Worm (Caenorhabditis elegans) whole organism, L2 larva: Measurements from ENCODE around the gene K01A2.6.

Experiments
- C34F6.9 ChIP-seq: fragments of 150-350 bp; optimal IDR thresholded peaks from 2 replicates; lab custom pipeline; 2014; ENCODE audit warnings: missing biosample characterization, missing genetic modification characterization
- F13H6.1 ChIP-seq: sonication (generic microtip); optimal IDR thresholded peaks from 2 replicates; lab custom pipeline; 2016; ENCODE audit warnings: missing genetic modification characterization, missing compliant biosample characterization
- R02D3.7 ChIP-seq: fragments of 150-350 bp; optimal IDR thresholded peaks from 2 replicates; lab custom pipeline; 2014; ENCODE audit warnings: missing biosample characterization, missing genetic modification characterization
- Y55F3AM.14 ChIP-seq: fragments of 200-800 bp; sonication (Bioruptor generic); optimal IDR thresholded peaks from 2 replicates; lab custom pipeline; 2018; ENCODE audit warnings: mild to moderate bottlenecking, missing genetic modification characterization, missing compliant biosample characterization
- ZK546.5 ChIP-seq: sonication (generic microtip); optimal IDR thresholded peaks from 2 replicates; lab custom pipeline; 2017; ENCODE audit warnings: missing biosample characterization, missing genetic modification characterization
- alr-1 ChIP-seq: fragments of 150-350 bp; optimal IDR thresholded peaks from 2 replicates; lab custom pipeline; 2014; ENCODE audit warnings: missing biosample characterization, missing genetic modification characterization
- aly-2 ChIP-seq: fragments of 150-350 bp; optimal IDR thresholded peaks from 2 replicates; lab custom pipeline; 2014; ENCODE audit warnings: missing biosample characterization, missing genetic modification characterization
- ama-1 ChIP-seq: fragments of 150-350 bp; optimal IDR thresholded peaks from 2 replicates; lab custom pipeline; 2018; ENCODE audit warnings: inconsistent platforms
- blmp-1 ChIP-seq: sonication (generic microtip); optimal IDR thresholded peaks from 2 replicates; lab custom pipeline; 2017; ENCODE audit warnings: missing genetic modification characterization, mild to moderate bottlenecking, missing compliant biosample characterization, antibody characterized with exemption, moderate library complexity; ENCODE audit not compliant: insufficient read depth
- ceh-16 ChIP-seq: fragments of 150-350 bp; optimal IDR thresholded peaks from 2 replicates; lab custom pipeline; 2014; ENCODE audit warnings: missing biosample characterization, missing genetic modification characterization
- ceh-82 ChIP-seq: fragments of 150-350 bp; optimal IDR thresholded peaks from 2 replicates; lab custom pipeline; 2014; ENCODE audit warnings: missing biosample characterization, missing genetic modification characterization
- crh-2 ChIP-seq: sonication (generic microtip); optimal IDR thresholded peaks from 2 replicates; lab custom pipeline; 2017; ENCODE audit warnings: missing biosample characterization, missing genetic modification characterization
- dmd-4 ChIP-seq: sonication (generic microtip); optimal IDR thresholded peaks from 2 replicates; lab custom pipeline; 2017; ENCODE audit warnings: missing biosample characterization, missing genetic modification characterization
- egl-27 ChIP-seq: sonication (generic microtip); optimal IDR thresholded peaks from 3 replicates; lab custom pipeline; 2017; ENCODE audit warnings: missing biosample characterization, missing genetic modification reagents, missing genetic modification characterization
- elt-1 ChIP-seq: fragments of 150-350 bp; optimal IDR thresholded peaks from 2 replicates; lab custom pipeline; 2014; ENCODE audit warnings: missing biosample characterization, missing genetic modification characterization
- elt-3 ChIP-seq: sonication (generic microtip); optimal IDR thresholded peaks from 2 replicates; lab custom pipeline; 2017; ENCODE audit warnings: missing biosample characterization, missing genetic modification characterization
- fos-1 ChIP-seq: fragments of 150-350 bp; optimal IDR thresholded peaks from 2 replicates; lab custom pipeline; 2014; ENCODE audit warnings: missing biosample characterization, missing genetic modification characterization
- gmeb-1 ChIP-seq: fragments of 150-350 bp; optimal IDR thresholded peaks from 2 replicates; lab custom pipeline; 2014; ENCODE audit warnings: missing biosample characterization, missing genetic modification characterization
- lin-11 ChIP-seq: fragments of 150-350 bp; sonication (generic microtip); optimal IDR thresholded peaks from 2 replicates; lab custom pipeline; 2014; ENCODE audit warnings: missing biosample characterization, missing genetic modification characterization, inconsistent platforms, mixed read lengths
- lin-13 ChIP-seq: fragments of 150-350 bp; optimal IDR thresholded peaks from 2 replicates; lab custom pipeline; 2014; ENCODE audit warnings: missing biosample characterization, missing genetic modification reagents, missing genetic modification characterization
- lin-39 ChIP-seq: fragments of 150-350 bp; optimal IDR thresholded peaks from 2 replicates; lab custom pipeline; 2014; ENCODE audit warnings: missing biosample characterization, missing genetic modification reagents, missing genetic modification characterization
- lsy-2 ChIP-seq, 2 experiments: fragments of 150-350 bp in 1 of 2; sonication (generic microtip) in 1 of 2; optimal IDR thresholded peaks; 2 replicates each; lab custom pipeline; 2014 to 2017; ENCODE audit warnings: missing biosample characterization in 2 of 2, missing genetic modification characterization in 2 of 2
- mab-5 ChIP-seq: fragments of 150-350 bp; optimal IDR thresholded peaks from 2 replicates; lab custom pipeline; 2014; ENCODE audit warnings: missing biosample characterization, missing genetic modification characterization
- mbf-1 ChIP-seq: sonication (generic microtip); optimal IDR thresholded peaks from 2 replicates; lab custom pipeline; 2017; ENCODE audit warnings: missing biosample characterization, missing genetic modification characterization
- mdl-1 ChIP-seq, 2 experiments: fragments of 150-350 bp in 1 of 2; sonication (generic microtip) in 1 of 2; optimal IDR thresholded peaks; 2 replicates each; lab custom pipeline; 2017; ENCODE audit warnings: missing biosample characterization in 2 of 2, missing genetic modification characterization in 2 of 2
- nhr-10 ChIP-seq: sonication (generic microtip); optimal IDR thresholded peaks from 2 replicates; lab custom pipeline; 2017; ENCODE audit warnings: missing biosample characterization, missing genetic modification characterization
- nhr-11 ChIP-seq: fragments of 150-350 bp; optimal IDR thresholded peaks from 2 replicates; lab custom pipeline; 2014; ENCODE audit warnings: missing biosample characterization, missing genetic modification characterization
- nhr-12 ChIP-seq: fragments of 150-350 bp; optimal IDR thresholded peaks from 2 replicates; lab custom pipeline; 2014; ENCODE audit warnings: missing biosample characterization, missing genetic modification characterization
- nhr-129 ChIP-seq: fragments of 150-350 bp; optimal IDR thresholded peaks from 2 replicates; lab custom pipeline; 2014; ENCODE audit warnings: missing biosample characterization, missing genetic modification characterization
- nhr-21 ChIP-seq: fragments of 150-350 bp; optimal IDR thresholded peaks from 2 replicates; lab custom pipeline; 2014; ENCODE audit warnings: missing biosample characterization, missing genetic modification characterization
- nhr-23 ChIP-seq: fragments of 150-350 bp; optimal IDR thresholded peaks from 2 replicates; lab custom pipeline; 2014; ENCODE audit warnings: missing biosample characterization, missing genetic modification reagents, missing genetic modification characterization
- nhr-237 ChIP-seq: fragments of 150-350 bp; optimal IDR thresholded peaks from 2 replicates; lab custom pipeline; 2014; ENCODE audit warnings: missing biosample characterization, missing genetic modification characterization
- nhr-25 ChIP-seq: fragments of 150-350 bp; sonication (generic microtip); optimal IDR thresholded peaks from 3 replicates; lab custom pipeline; 2014; ENCODE audit warnings: missing biosample characterization, missing genetic modification characterization
- nhr-6 ChIP-seq: fragments of 150-350 bp; optimal IDR thresholded peaks from 2 replicates; lab custom pipeline; 2014; ENCODE audit warnings: missing biosample characterization, missing genetic modification characterization
- nhr-77 ChIP-seq: fragments of 150-350 bp; optimal IDR thresholded peaks from 2 replicates; lab custom pipeline; 2014; ENCODE audit warnings: missing biosample characterization, missing genetic modification characterization
- peb-1 ChIP-seq: fragments of 150-350 bp; optimal IDR thresholded peaks from 2 replicates; lab custom pipeline; 2014; ENCODE audit warnings: missing biosample characterization, missing genetic modification characterization
- sem-4 ChIP-seq: fragments of 150-350 bp; optimal IDR thresholded peaks from 2 replicates; lab custom pipeline; 2014; ENCODE audit warnings: missing biosample characterization, missing genetic modification reagents, missing genetic modification characterization
- skn-1 ChIP-seq: sonication (generic microtip); optimal IDR thresholded peaks from 2 replicates; lab custom pipeline; 2017; ENCODE audit warnings: missing biosample characterization, missing genetic modification characterization
- sma-3 ChIP-seq: sonication (generic microtip); optimal IDR thresholded peaks from 2 replicates; lab custom pipeline; 2016; ENCODE audit warnings: missing genetic modification reagents, missing genetic modification characterization, missing compliant biosample characterization
- sma-9 ChIP-seq, 2 experiments: fragments of 150-350 bp in 1 of 2; sonication (generic microtip) in 1 of 2; optimal IDR thresholded peaks; 2 replicates each; lab custom pipeline; 2014 to 2016; ENCODE audit warnings: missing genetic modification characterization in 2 of 2, mild to moderate bottlenecking in 1 of 2, missing biosample characterization in 1 of 2, missing compliant biosample characterization in 1 of 2, missing genetic modification reagents in 1 of 2, moderate library complexity in 1 of 2
- snpc-4 ChIP-seq: fragments of 150-350 bp; optimal IDR thresholded peaks from 2 replicates; lab custom pipeline; 2014; ENCODE audit warnings: missing biosample characterization, missing genetic modification characterization
- unc-39 ChIP-seq: fragments of 150-350 bp; optimal IDR thresholded peaks from 2 replicates; lab custom pipeline; 2014; ENCODE audit warnings: missing biosample characterization, missing genetic modification characterization
- unc-55 ChIP-seq: fragments of 150-350 bp; sonication (generic microtip); optimal IDR thresholded peaks from 3 replicates; lab custom pipeline; 2014; ENCODE audit warnings: missing biosample characterization, missing genetic modification reagents, missing genetic modification characterization
- unc-62 ChIP-seq: fragments of 150-350 bp; optimal IDR thresholded peaks from 2 replicates; lab custom pipeline; 2014; ENCODE audit warnings: missing biosample characterization, missing genetic modification reagents, missing genetic modification characterization
- zag-1 ChIP-seq: fragments of 150-350 bp; optimal IDR thresholded peaks from 2 replicates; lab custom pipeline; 2014; ENCODE audit warnings: missing biosample characterization, missing genetic modification characterization
- ztf-1 ChIP-seq: fragments of 200-800 bp; sonication (Bioruptor generic); conservative IDR thresholded peaks from 2 replicates; pipeline ENCODE4 v1.3.6; 2022; ENCODE audit warnings: missing genetic modification characterization, missing compliant biosample characterization
- ztf-11 ChIP-seq: sonication (generic microtip); optimal IDR thresholded peaks from 2 replicates; lab custom pipeline; 2017; ENCODE audit warnings: missing biosample characterization, missing genetic modification characterization
- ztf-4 ChIP-seq: fragments of 150-350 bp; optimal IDR thresholded peaks from 2 replicates; lab custom pipeline; 2014; ENCODE audit warnings: missing biosample characterization, missing genetic modification characterization

The K01A2.6 gene

ce11 chrII:299684-300083 lies at the start of gene K01A2.6:
TSS of gene K01A2.6 (plus strand) at chrII:299984.
- TF ChIP-seq lin-11 (no peak), gmeb-1 (no peak), lin-13 (GFP tag; lab: Kevin White, UChicago) (no peak), skn-1 (tag; lab: Kevin White, UChicago) (no peak), peb-1 (tag; lab: Kevin White, UChicago) (no peak), snpc-4 (tag; lab: Kevin White, UChicago) (no peak), elt-1 (tag; lab: Kevin White, UChicago) (no peak), Y55F3AM.14 (GFP tag; lab: Kevin White, UChicago) (no peak), aly-2 (tag; lab: Kevin White, UChicago) (no peak), ceh-82 (tag; lab: Kevin White, UChicago) (no peak), crh-2 (tag; lab: Kevin White, UChicago) (no peak), mbf-1 (tag; lab: Kevin White, UChicago) (no peak), alr-1 (tag; lab: Kevin White, UChicago) (no peak), nhr-23 (tag; lab: Kevin White, UChicago) (no peak), elt-3 (tag; lab: Kevin White, UChicago) (no peak), R02D3.7 (no peak)

- TF ChIP-seq nhr-77 (peak; percentile 64), mbf-1 (tag; lab: Kevin White, UChicago) (peak; percentile 7), lin-39 (tag; lab: Kevin White, UChicago) (no peak), fos-1 (peak; percentile 90), lin-11 (peak; percentile 98), elt-1 (tag; lab: Kevin White, UChicago) (no peak), nhr-10 (peak; percentile 63), lin-13 (GFP tag; lab: Kevin White, UChicago) (peak; percentile 97), nhr-12 (tag; lab: Kevin White, UChicago) (no peak), crh-2 (tag; lab: Kevin White, UChicago) (peak; percentile 96), dmd-4 (tag; lab: Kevin White, UChicago) (no peak), nhr-21 (tag; lab: Kevin White, UChicago) (peak; percentile 92), elt-3 (tag; lab: Kevin White, UChicago) (no peak), ceh-82 (tag; lab: Kevin White, UChicago) (peak; percentile 89), lsy-2 (tag; optimal IDR thresholded peaks at IDR 0.05; lab: Kevin White, UChicago) (peak; percentile 90 to 95), mdl-1 (tag; optimal IDR thresholded peaks at IDR 0.05; lab: Kevin White, UChicago) (peak; percentile 46 to 67), snpc-4 (tag; lab: Kevin White, UChicago) (peak; percentile 91), nhr-23 (tag; lab: Kevin White, UChicago) (no peak), skn-1 (tag; lab: Kevin White, UChicago) (peak; percentile 95), unc-62 (GFP tag; lab: Kevin White, UChicago) (no peak), nhr-11 (tag; lab: Kevin White, UChicago) (no peak), nhr-237 (tag; lab: Kevin White, UChicago) (peak; percentile 75), nhr-6 (tag; lab: Kevin White, UChicago) (peak; percentile 90), C34F6.9 (tag; lab: Kevin White, UChicago) (peak; percentile 97), nhr-25 (peak; percentile 95), blmp-1 (tag; lab: Kevin White, UChicago) (peak; percentile 70), aly-2 (tag; lab: Kevin White, UChicago) (no peak), zag-1 (tag; lab: Kevin White, UChicago) (peak; percentile 85), ama-1 (lab: Kevin White, UChicago) (no peak), egl-27 (peak; percentile 90), R02D3.7 (peak; percentile 61), ztf-11 (peak; percentile 58), ztf-4 (tag; lab: Kevin White, UChicago) (peak; percentile 84), sma-3 (GFP tag; lab: Kevin White, UChicago) (peak; percentile 98), ZK546.5 (tag; lab: Kevin White, UChicago) (peak; percentile 69), sma-9 (GFP tag; optimal IDR thresholded peaks at IDR 0.05; lab: Kevin White, UChicago) (peak; percentile 96), sma-9 (tag; optimal IDR thresholded peaks at IDR 0.05; lab: Kevin White, UChicago) (no peak), alr-1 (tag; lab: Kevin White, UChicago) (no peak), nhr-129 (tag; lab: Kevin White, UChicago) (peak; percentile 95), sem-4 (peak; percentile 89), Y55F3AM.14 (GFP tag; lab: Kevin White, UChicago) (peak; percentile 72), F13H6.1 (peak; percentile 97), ztf-1 (no peak), gmeb-1 (peak; percentile 95), ceh-16 (tag; lab: Kevin White, UChicago) (peak; percentile 55), peb-1 (tag; lab: Kevin White, UChicago) (no peak), unc-55 (GFP tag; lab: Kevin White, UChicago) (peak; percentile 99), mab-5 (tag; lab: Kevin White, UChicago) (peak; percentile 96), unc-39 (tag; lab: Kevin White, UChicago) (no peak)
Measured at ce11 chrII:255124-255523, 44.7 kb upstream of the K01A2.6 start.
